Fruit fly (Drosophila melanogaster) whole organism, wandering third instar larva: Measurements from ENCODE around the gene Tsp29Fb.
A peak's percentile ranks its signal among the peaks of the same experiment; 100 is the strongest.

ENCODE experiments used
- CG32264 ChIP-seq: fragments of 200-800 bp; sonication (Bioruptor generic); optimal IDR thresholded peaks from 2 replicates; lab custom pipeline; 2016; ENCODE audit warnings: missing biosample characterization, missing genetic modification characterization
- Dfd ChIP-seq: fragments of >200 bp; optimal IDR thresholded peaks from 2 replicates; lab custom pipeline; 2017; ENCODE audit warnings: missing biosample characterization, missing genetic modification characterization
- Dif ChIP-seq: fragments of 200-275, 200-300 bp; sonication (Bioruptor generic); optimal IDR thresholded peaks from 2 replicates; lab custom pipeline; 2018; ENCODE audit warnings: missing biosample characterization, missing genetic modification characterization; ENCODE audit not compliant: partially characterized antibody
- GATAd ChIP-seq: sonication (Bioruptor generic); optimal IDR thresholded peaks from 2 replicates; lab custom pipeline; 2016; ENCODE audit warnings: missing biosample characterization, missing genetic modification characterization
- HLH106 ChIP-seq: fragments of 200-800 bp; optimal IDR thresholded peaks from 3 replicates; lab custom pipeline; 2019; ENCODE audit warnings: missing biosample characterization, mild to moderate bottlenecking, missing genetic modification characterization, moderate library complexity
- Hnf4 ChIP-seq: fragments of 200-800 bp; sonication (Bioruptor generic); optimal IDR thresholded peaks from 2 replicates; lab custom pipeline; 2016; ENCODE audit warnings: missing biosample characterization, mild to moderate bottlenecking, missing genetic modification characterization
- Hr78 ChIP-seq: fragments of >200 bp; optimal IDR thresholded peaks from 2 replicates; lab custom pipeline; 2017; ENCODE audit warnings: missing biosample characterization, missing genetic modification characterization
- Hr83 ChIP-seq: fragments of 200-300 bp; sonication (Bioruptor generic); optimal IDR thresholded peaks from 2 replicates; lab custom pipeline; 2016; ENCODE audit warnings: missing biosample characterization, mild to moderate bottlenecking, missing genetic modification characterization, moderate library complexity; ENCODE audit not compliant: poor library complexity, severe bottlenecking
- Jra ChIP-seq: sonication (Bioruptor generic); optimal IDR thresholded peaks from 2 replicates; lab custom pipeline; 2016; ENCODE audit warnings: missing biosample characterization, missing genetic modification characterization
- Mio ChIP-seq: sonication (Bioruptor generic); optimal IDR thresholded peaks from 2 replicates; lab custom pipeline; 2016; ENCODE audit warnings: missing biosample characterization, missing genetic modification characterization
- Myc ChIP-seq: fragments of >200 bp; optimal IDR thresholded peaks from 2 replicates; lab custom pipeline; 2017
- N ChIP-seq: fragments of >200 bp; optimal IDR thresholded peaks from 2 replicates; lab custom pipeline; 2018; ENCODE audit warnings: missing biosample characterization, missing external identifiers, missing genetic modification characterization
- OdsH ChIP-seq: fragments of 200-800 bp; sonication (Bioruptor generic); optimal IDR thresholded peaks from 2 replicates; lab custom pipeline; 2016; ENCODE audit warnings: missing biosample characterization, mild to moderate bottlenecking, missing genetic modification characterization
- Sp1 ChIP-seq: fragments of 200-800 bp; sonication (Bioruptor generic); optimal IDR thresholded peaks from 3 replicates; lab custom pipeline; 2019; ENCODE audit warnings: missing biosample characterization, mild to moderate bottlenecking, missing genetic modification characterization, moderate library complexity
- Vsx2 ChIP-seq: fragments of 200-300, 225-300 bp; sonication (Bioruptor generic); optimal IDR thresholded peaks from 2 replicates; lab custom pipeline; 2018; ENCODE audit warnings: missing biosample characterization, missing genetic modification characterization; ENCODE audit not compliant: partially characterized antibody
- br ChIP-seq: fragments of 200-800 bp; sonication (Bioruptor generic); optimal IDR thresholded peaks from 2 replicates; lab custom pipeline; 2016; ENCODE audit warnings: missing biosample characterization, missing genetic modification characterization
- brk ChIP-seq: fragments of 200-800 bp; sonication (Bioruptor generic); optimal IDR thresholded peaks from 2 replicates; lab custom pipeline; 2016; ENCODE audit warnings: missing biosample characterization, mild to moderate bottlenecking, missing genetic modification characterization
- dsf ChIP-seq: sonication (Bioruptor generic); optimal IDR thresholded peaks from 2 replicates; lab custom pipeline; 2016; ENCODE audit warnings: missing biosample characterization, missing genetic modification characterization, borderline replicate concordance
- foxo ChIP-seq, 2 experiments: fragments of 200-800 bp; sonication (Bioruptor generic); optimal IDR thresholded peaks; 2 replicates in 1 of 2; 3 replicates in 1 of 2; lab custom pipeline; 2016 to 2017; ENCODE audit warnings: missing biosample characterization in 2 of 2, missing genetic modification characterization in 2 of 2
- fru ChIP-seq: fragments of 200-800 bp; sonication (Bioruptor generic); optimal IDR thresholded peaks from 3 replicates; lab custom pipeline; 2016; ENCODE audit warnings: missing biosample characterization, mild to moderate bottlenecking, missing genetic modification characterization
- h ChIP-seq: fragments of 200-800 bp; sonication (Bioruptor generic); optimal IDR thresholded peaks from 3 replicates; lab custom pipeline; 2016; ENCODE audit warnings: missing biosample characterization, mild to moderate bottlenecking, missing genetic modification characterization
- jim ChIP-seq: fragments of 175-275, 200-325 bp; sonication (Bioruptor generic); optimal IDR thresholded peaks from 2 replicates; lab custom pipeline; 2016; ENCODE audit warnings: missing biosample characterization, mild to moderate bottlenecking, missing genetic modification characterization
- lola ChIP-seq: fragments of >200 bp; optimal IDR thresholded peaks from 2 replicates; lab custom pipeline; 2017; ENCODE audit warnings: missing biosample characterization, missing genetic modification characterization
- psq ChIP-seq: fragments of 200-800 bp; sonication (Bioruptor generic); optimal IDR thresholded peaks from 3 replicates; lab custom pipeline; 2017; ENCODE audit warnings: missing biosample characterization, mild to moderate bottlenecking, missing genetic modification characterization, moderate library complexity
- rgr ChIP-seq: fragments of 200-800 bp; sonication (Bioruptor generic); optimal IDR thresholded peaks from 3 replicates; lab custom pipeline; 2016; ENCODE audit warnings: missing biosample characterization, mild to moderate bottlenecking, missing genetic modification characterization
- sage ChIP-seq: fragments of 200-800 bp; sonication (Bioruptor generic); optimal IDR thresholded peaks from 2 replicates; lab custom pipeline; 2016; ENCODE audit warnings: missing biosample characterization, mild to moderate bottlenecking, missing genetic modification characterization
- sv ChIP-seq: fragments of 200-800 bp; sonication (Bioruptor generic); optimal IDR thresholded peaks from 3 replicates; lab custom pipeline; 2016; ENCODE audit warnings: missing biosample characterization, missing genetic modification characterization
- usp ChIP-seq: fragments of >200 bp; optimal IDR thresholded peaks from 2 replicates; lab custom pipeline; 2017; ENCODE audit warnings: missing biosample characterization, missing genetic modification characterization
- woc ChIP-seq: sonication (Bioruptor generic); optimal IDR thresholded peaks from 2 replicates; lab custom pipeline; 2016; ENCODE audit warnings: missing biosample characterization, mild to moderate bottlenecking, missing genetic modification characterization

The Tsp29Fb gene

DNA sequence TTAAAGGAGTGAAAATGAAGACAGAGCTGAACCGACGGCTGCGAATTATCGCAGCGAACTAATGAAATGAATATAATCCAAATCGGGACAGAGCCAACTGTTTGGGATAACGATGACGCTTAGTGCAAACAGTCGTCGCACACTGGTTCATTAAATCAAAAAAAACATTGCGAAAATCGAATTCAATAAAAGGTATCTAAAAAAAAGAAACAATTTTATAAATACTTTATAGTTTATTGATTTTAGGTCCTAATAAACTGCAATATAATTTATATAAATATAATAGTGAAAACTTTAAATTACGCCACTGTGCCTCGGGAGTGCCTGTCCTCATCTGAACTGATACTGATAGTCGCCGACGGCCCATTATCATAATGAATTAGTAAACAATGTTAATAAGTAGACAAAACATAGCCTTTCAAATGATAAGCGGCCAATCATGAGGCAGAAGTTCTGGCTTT, 21.8 kb downstream of the Tsp29Fb start, which contains the start of gene CG31886:
Gene CG31886, minus strand, starts transcription at position 51 of the 461 bp plus-strand sequence.
- TF ChIP-seq sv (GFP tag; lab: Kevin White, UChicago) (no peak), HLH106 (tag; lab: Kevin White, UChicago) (no peak), Sp1 (GFP tag; lab: Kevin White, UChicago) (no peak)

DNA sequence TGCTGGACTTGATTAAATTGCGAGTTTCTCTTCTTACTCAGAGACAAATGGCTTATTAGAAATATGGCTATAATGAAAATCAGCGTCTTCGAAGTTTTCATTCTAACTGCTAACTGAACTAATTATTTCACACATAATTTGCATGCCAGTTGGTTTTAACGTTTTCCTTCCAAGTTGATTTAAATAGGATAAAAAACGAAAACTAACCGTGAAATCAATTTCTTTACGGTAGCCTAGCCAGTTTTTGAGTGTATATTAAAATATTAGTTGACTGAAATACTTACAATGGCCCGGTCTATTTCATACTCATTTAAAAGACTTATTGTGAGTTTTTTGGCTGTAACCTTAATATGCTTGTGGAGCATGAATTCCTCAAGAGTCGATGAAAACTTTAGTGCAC, 25.1 kb downstream of the Tsp29Fb start, which contains the start of the genes CG9525 and CG32985:
Gene CG9525, minus strand, starts transcription at position 101 of the 400 bp plus-strand sequence.
Gene CG32985, plus strand, starts transcription at position 280 of the 400 bp plus-strand sequence.
- no peak for TF ChIP-seq HLH106 (tag; lab: Kevin White, UChicago)
- no peak for TF ChIP-seq Myc (lab: Kevin White, UChicago)
- no peak for TF ChIP-seq foxo (GFP tag; optimal IDR thresholded peaks at IDR 0.05; lab: Kevin White, UChicago)
- TF ChIP-seq lola (GFP tag; lab: Kevin White, UChicago), result no peak
- TF ChIP-seq GATAd (GFP tag; lab: Kevin White, UChicago), result no peak
- no peak for TF ChIP-seq fru (GFP tag; lab: Kevin White, UChicago)

DNA sequence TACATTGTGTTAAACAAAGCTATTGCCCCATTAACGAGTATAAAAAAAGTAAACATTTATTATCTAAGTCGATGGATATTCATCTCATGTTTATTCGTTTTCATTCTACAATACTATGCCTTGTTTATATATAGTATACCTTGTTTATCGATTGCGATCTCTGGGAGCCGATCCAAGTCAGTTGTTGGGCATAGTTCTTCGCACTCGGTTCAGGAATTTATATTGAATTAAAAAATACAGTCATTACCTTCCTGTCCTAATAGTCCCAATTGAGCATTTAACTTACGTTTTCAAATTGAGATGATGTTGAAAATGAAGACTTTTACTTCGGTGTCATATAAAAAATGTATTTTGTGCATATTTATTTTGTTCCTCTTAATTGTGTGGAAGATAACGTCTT, 27.5 kb downstream of the Tsp29Fb start, which contains the start of gene CG32984:
Gene CG32984, plus strand, starts transcription at position 301 of the 400 bp plus-strand sequence.
- TF ChIP-seq brk (GFP tag; lab: Kevin White, UChicago), result no peak

DNA sequence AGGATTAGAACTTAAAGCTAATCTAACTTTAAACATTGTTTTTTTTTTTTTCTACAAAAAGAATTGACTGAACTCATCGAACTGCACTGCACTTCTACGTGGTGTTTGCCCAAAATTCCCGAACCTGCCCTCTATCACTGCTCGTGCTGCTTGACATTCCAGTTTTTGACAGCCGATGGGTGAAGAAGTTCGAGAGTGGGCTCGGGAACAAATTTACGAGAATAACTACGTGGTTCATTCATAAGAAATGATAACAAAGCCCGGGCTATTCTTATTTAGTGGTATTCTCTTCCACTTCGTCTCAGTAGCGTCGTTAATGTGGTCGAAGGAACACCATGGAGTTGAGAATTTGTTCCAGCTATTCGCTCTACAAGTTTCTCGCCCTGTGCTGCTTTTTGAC, 30.0 kb downstream of the Tsp29Fb start, which contains the start of gene CG18088:
Gene CG18088, plus strand, starts transcription at position 301 of the 400 bp plus-strand sequence.
- TF ChIP-seq woc (GFP tag; lab: Kevin White, UChicago) (no peak), sage (no peak), Vsx2 (GFP tag; lab: Kevin White, UChicago) (no peak), Dfd (GFP tag; lab: Kevin White, UChicago) (no peak), sv (GFP tag; lab: Kevin White, UChicago) (no peak), brk (GFP tag; lab: Kevin White, UChicago) (no peak), Dif (no peak), jim (GFP tag; lab: Kevin White, UChicago) (no peak), Hr78 (no peak), Hnf4 (GFP tag; lab: Kevin White, UChicago) (no peak), dsf (GFP tag; lab: Kevin White, UChicago) (no peak), br (no peak), HLH106 (tag; lab: Kevin White, UChicago) (no peak)

DNA sequence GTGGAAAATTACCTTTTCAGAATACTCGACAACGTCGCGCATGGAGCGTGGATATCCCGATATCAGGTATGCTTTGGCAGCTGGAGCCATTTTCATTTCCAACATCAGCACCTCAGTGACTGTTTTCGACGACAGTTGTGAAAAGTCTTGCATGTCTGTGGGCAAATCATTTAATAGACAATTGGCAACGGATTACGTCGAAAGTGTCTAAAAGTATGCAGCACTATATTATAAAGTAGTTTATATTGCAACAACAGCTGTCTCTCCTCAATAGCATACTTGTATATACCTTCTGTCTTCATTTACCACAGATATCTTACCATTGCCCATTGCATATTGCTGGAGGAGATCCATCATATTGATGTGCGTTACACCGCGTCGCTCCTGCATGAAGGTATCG, 35.7 kb downstream of the Tsp29Fb start:
- TF ChIP-seq foxo (GFP tag; optimal IDR thresholded peaks at IDR 0.05; lab: Kevin White, UChicago) (no peak), Mio (no peak), CG32264 (GFP tag; lab: Kevin White, UChicago) (no peak), Hr83 (no peak)
- TF ChIP-seq, all 38 proteins: peak for 0

DNA sequence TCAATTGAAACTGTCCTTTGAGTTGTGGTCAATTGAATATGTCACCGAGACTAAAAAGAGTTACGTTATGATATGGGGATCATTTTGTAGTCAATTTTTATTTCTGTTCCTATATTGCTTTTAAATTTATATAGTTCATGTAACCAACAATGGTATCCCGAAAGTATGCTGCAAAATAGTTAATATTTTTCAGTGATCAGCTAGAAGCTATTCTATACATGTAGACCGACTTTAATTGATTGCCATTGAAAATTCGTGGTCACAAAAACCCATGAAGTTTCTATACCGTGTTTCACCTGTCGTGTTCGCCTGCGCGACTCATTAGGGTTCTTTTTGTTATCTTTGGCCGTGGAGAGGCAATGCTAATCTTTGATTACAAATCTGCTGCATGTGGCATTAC, 37.3 kb downstream of the Tsp29Fb start:
- TF ChIP-seq rgr (GFP tag; lab: Kevin White, UChicago) (no peak), N (peak; percentile 21), Myc (lab: Kevin White, UChicago) (peak; percentile 41)

DNA sequence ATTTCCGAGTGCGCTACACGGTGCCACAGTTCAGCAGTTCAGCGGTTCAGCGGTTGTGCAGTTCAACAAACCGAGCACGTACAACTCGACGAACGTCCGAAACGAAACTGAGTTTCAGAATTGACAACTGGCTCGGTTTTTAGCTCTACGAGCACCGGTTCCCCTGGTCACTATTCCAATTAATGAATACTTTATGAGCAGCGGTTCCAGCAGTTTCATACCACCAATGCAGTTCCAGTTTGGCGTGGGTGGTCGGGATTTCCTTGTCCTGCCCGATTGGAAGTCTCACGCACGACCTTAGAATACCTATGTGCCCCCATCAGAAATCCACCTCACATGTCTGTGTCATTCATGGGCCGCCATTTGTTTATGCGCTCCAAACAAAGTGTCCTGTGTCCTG, 38.1 kb downstream of the Tsp29Fb start, which contains the start of gene CG9541:
Gene CG9541, minus strand, starts transcription at position 101 of the 400 bp plus-strand sequence.
- TF ChIP-seq h (no peak), OdsH (GFP tag; lab: Kevin White, UChicago) (no peak), woc (GFP tag; lab: Kevin White, UChicago) (no peak), jim (GFP tag; lab: Kevin White, UChicago) (no peak), Jra (GFP tag; lab: Kevin White, UChicago) (no peak), psq (GFP tag; lab: Kevin White, UChicago) (no peak), Myc (lab: Kevin White, UChicago) (no peak), brk (GFP tag; lab: Kevin White, UChicago) (no peak), CG32264 (GFP tag; lab: Kevin White, UChicago) (no peak), usp (GFP tag; lab: Kevin White, UChicago) (no peak), Hr78 (no peak), rgr (GFP tag; lab: Kevin White, UChicago) (no peak)
- TF ChIP-seq, all 38 proteins: peak for 0
